Worm (Caenorhabditis elegans) whole organism, mixed stage, embryonic: ENCODE results near the gene K05F1.13.
A peak's percentile ranks its signal among the peaks of the same experiment; 100 is the strongest.

ENCODE experiments used
- M03D4.4 ChIP-seq: sonication (generic microtip); optimal IDR thresholded peaks from 2 replicates; lab custom pipeline; 2017; ENCODE audit warnings: mild to moderate bottlenecking, missing genetic modification characterization, missing compliant biosample characterization
- bed-3 ChIP-seq: fragments of 200-800 bp; sonication (Bioruptor generic); optimal IDR thresholded peaks from 3 replicates; lab custom pipeline; 2018; ENCODE audit warnings: mild to moderate bottlenecking, missing genetic modification characterization, moderate library complexity, missing compliant biosample characterization
- blmp-1 ChIP-seq: fragments of 150-350 bp; optimal IDR thresholded peaks from 2 replicates; lab custom pipeline; 2014; ENCODE audit warnings: missing biosample characterization, missing genetic modification characterization
- ceh-39 ChIP-seq: fragments of 150-350 bp; optimal IDR thresholded peaks from 2 replicates; lab custom pipeline; 2014; ENCODE audit warnings: missing biosample characterization, missing genetic modification characterization
- ceh-43 ChIP-seq: fragments of 200-800 bp; sonication (Bioruptor generic); optimal IDR thresholded peaks from 2 replicates; lab custom pipeline; 2018; ENCODE audit warnings: mild to moderate bottlenecking, missing genetic modification characterization, moderate library complexity, missing compliant biosample characterization
- ceh-83 ChIP-seq: fragments of 200-800 bp; sonication (Bioruptor generic); optimal IDR thresholded peaks from 2 replicates; lab custom pipeline; 2018; ENCODE audit warnings: mild to moderate bottlenecking, missing genetic modification characterization, missing compliant biosample characterization
- ces-1 ChIP-seq: fragments of 150-350 bp; optimal IDR thresholded peaks from 2 replicates; lab custom pipeline; 2014; ENCODE audit warnings: missing biosample characterization, missing genetic modification reagents, missing genetic modification characterization
- cnd-1 ChIP-seq: fragments of 200-800 bp; sonication (Bioruptor generic); optimal IDR thresholded peaks from 2 replicates; lab custom pipeline; 2018; ENCODE audit warnings: mild to moderate bottlenecking, missing genetic modification characterization, missing compliant biosample characterization
- drap-1 ChIP-seq: fragments of 200-800 bp; sonication (Bioruptor generic); optimal IDR thresholded peaks from 3 replicates; lab custom pipeline; 2018; ENCODE audit warnings: mild to moderate bottlenecking, missing genetic modification characterization, missing compliant biosample characterization
- elt-1 ChIP-seq: sonication (generic microtip); optimal IDR thresholded peaks from 2 replicates; lab custom pipeline; 2017; ENCODE audit warnings: missing genetic modification characterization, mild to moderate bottlenecking, missing compliant biosample characterization, antibody characterized with exemption, moderate library complexity, borderline replicate concordance; ENCODE audit not compliant: insufficient read depth
- elt-3 ChIP-seq: fragments of 150-350 bp; optimal IDR thresholded peaks from 2 replicates; lab custom pipeline; 2014; ENCODE audit warnings: missing biosample characterization, missing genetic modification characterization
- flh-1 ChIP-seq: fragments of 200-800 bp; sonication (Bioruptor generic); optimal IDR thresholded peaks from 2 replicates; lab custom pipeline; 2018; ENCODE audit warnings: mild to moderate bottlenecking, missing genetic modification characterization, moderate library complexity, missing compliant biosample characterization
- ham-2 ChIP-seq: fragments of 200-800 bp; sonication (Bioruptor generic); optimal IDR thresholded peaks from 2 replicates; lab custom pipeline; 2018; ENCODE audit warnings: mild to moderate bottlenecking, missing genetic modification characterization, missing compliant biosample characterization
- hlh-1 ChIP-seq: fragments of 150-350 bp; optimal IDR thresholded peaks from 2 replicates; lab custom pipeline; 2014; ENCODE audit warnings: missing biosample characterization, missing genetic modification reagents, missing genetic modification characterization
- lin-13 ChIP-seq: fragments of 150-350 bp; optimal IDR thresholded peaks from 2 replicates; lab custom pipeline; 2014; ENCODE audit warnings: missing biosample characterization, missing genetic modification characterization
- lin-32 ChIP-seq: fragments of 200-800 bp; sonication (Bioruptor generic); optimal IDR thresholded peaks from 2 replicates; lab custom pipeline; 2018; ENCODE audit warnings: mild to moderate bottlenecking, missing genetic modification characterization, missing compliant biosample characterization
- lsy-2 ChIP-seq: fragments of 150-350 bp; optimal IDR thresholded peaks from 2 replicates; lab custom pipeline; 2014; ENCODE audit warnings: missing biosample characterization, missing genetic modification characterization
- mab-5 ChIP-seq: fragments of 150-350 bp; optimal IDR thresholded peaks from 2 replicates; lab custom pipeline; 2014; ENCODE audit warnings: missing biosample characterization, missing genetic modification characterization
- mep-1 ChIP-seq: fragments of 150-350 bp; optimal IDR thresholded peaks from 2 replicates; lab custom pipeline; 2017; ENCODE audit warnings: missing biosample characterization, missing genetic modification reagents, missing genetic modification characterization, inconsistent platforms
- mls-2 ChIP-seq: sonication (generic microtip); optimal IDR thresholded peaks from 2 replicates; lab custom pipeline; 2016; ENCODE audit warnings: mild to moderate bottlenecking, missing genetic modification characterization, moderate library complexity, missing compliant biosample characterization
- nhr-12 ChIP-seq: fragments of 150-350 bp; optimal IDR thresholded peaks from 2 replicates; lab custom pipeline; 2014; ENCODE audit warnings: missing biosample characterization, missing genetic modification characterization
- nhr-2 ChIP-seq: fragments of 150-350 bp; optimal IDR thresholded peaks from 2 replicates; lab custom pipeline; 2014; ENCODE audit warnings: missing biosample characterization, missing genetic modification characterization
- nhr-237 ChIP-seq: fragments of 150-350 bp; optimal IDR thresholded peaks from 2 replicates; lab custom pipeline; 2014; ENCODE audit warnings: missing biosample characterization, missing genetic modification characterization
- nhr-28 ChIP-seq: fragments of 150-350 bp; optimal IDR thresholded peaks from 2 replicates; lab custom pipeline; 2014; ENCODE audit warnings: missing biosample characterization, missing genetic modification characterization
- nhr-76 ChIP-seq: sonication (generic microtip); optimal IDR thresholded peaks from 2 replicates; lab custom pipeline; 2017; ENCODE audit warnings: missing biosample characterization, missing genetic modification characterization
- pha-4 ChIP-seq: fragments of 150-350 bp; optimal IDR thresholded peaks from 2 replicates; lab custom pipeline; 2018; ENCODE audit warnings: missing biosample characterization, missing genetic modification reagents, missing genetic modification characterization
- sem-2 ChIP-seq: fragments of 200-800 bp; sonication (Bioruptor generic); optimal IDR thresholded peaks from 2 replicates; lab custom pipeline; 2018; ENCODE audit warnings: mild to moderate bottlenecking, missing genetic modification characterization, missing compliant biosample characterization
- snpc-4 ChIP-seq: fragments of 150-350 bp; optimal IDR thresholded peaks from 2 replicates; lab custom pipeline; 2014; ENCODE audit warnings: missing biosample characterization, missing genetic modification characterization
- sptf-1 ChIP-seq: sonication (generic microtip); optimal IDR thresholded peaks from 2 replicates; lab custom pipeline; 2017; ENCODE audit warnings: mild to moderate bottlenecking, missing genetic modification characterization, moderate library complexity, missing compliant biosample characterization
- tbx-8 ChIP-seq: fragments of 200-800 bp; sonication (Bioruptor generic); optimal IDR thresholded peaks from 2 replicates; lab custom pipeline; 2018; ENCODE audit warnings: mild to moderate bottlenecking, missing genetic modification characterization, moderate library complexity, missing compliant biosample characterization
- unc-120 ChIP-seq: sonication (generic microtip); optimal IDR thresholded peaks from 2 replicates; lab custom pipeline; 2017; ENCODE audit warnings: missing genetic modification characterization, missing compliant biosample characterization; ENCODE audit not compliant: poor library complexity, severe bottlenecking
- unc-39 ChIP-seq: fragments of 150-350 bp; optimal IDR thresholded peaks from 2 replicates; lab custom pipeline; 2014; ENCODE audit warnings: missing biosample characterization, missing genetic modification characterization
- unc-62 ChIP-seq: fragments of 150-350 bp; optimal IDR thresholded peaks from 2 replicates; lab custom pipeline; 2014; ENCODE audit warnings: missing biosample characterization, missing genetic modification reagents, missing genetic modification characterization
- zip-8 ChIP-seq: fragments of 150-350 bp; optimal IDR thresholded peaks from 2 replicates; lab custom pipeline; 2014; ENCODE audit warnings: missing biosample characterization, missing genetic modification characterization
- ztf-11 ChIP-seq: fragments of 150-350 bp; optimal IDR thresholded peaks from 2 replicates; lab custom pipeline; 2014; ENCODE audit warnings: missing biosample characterization, missing genetic modification characterization

The K05F1.13 gene

DNA sequence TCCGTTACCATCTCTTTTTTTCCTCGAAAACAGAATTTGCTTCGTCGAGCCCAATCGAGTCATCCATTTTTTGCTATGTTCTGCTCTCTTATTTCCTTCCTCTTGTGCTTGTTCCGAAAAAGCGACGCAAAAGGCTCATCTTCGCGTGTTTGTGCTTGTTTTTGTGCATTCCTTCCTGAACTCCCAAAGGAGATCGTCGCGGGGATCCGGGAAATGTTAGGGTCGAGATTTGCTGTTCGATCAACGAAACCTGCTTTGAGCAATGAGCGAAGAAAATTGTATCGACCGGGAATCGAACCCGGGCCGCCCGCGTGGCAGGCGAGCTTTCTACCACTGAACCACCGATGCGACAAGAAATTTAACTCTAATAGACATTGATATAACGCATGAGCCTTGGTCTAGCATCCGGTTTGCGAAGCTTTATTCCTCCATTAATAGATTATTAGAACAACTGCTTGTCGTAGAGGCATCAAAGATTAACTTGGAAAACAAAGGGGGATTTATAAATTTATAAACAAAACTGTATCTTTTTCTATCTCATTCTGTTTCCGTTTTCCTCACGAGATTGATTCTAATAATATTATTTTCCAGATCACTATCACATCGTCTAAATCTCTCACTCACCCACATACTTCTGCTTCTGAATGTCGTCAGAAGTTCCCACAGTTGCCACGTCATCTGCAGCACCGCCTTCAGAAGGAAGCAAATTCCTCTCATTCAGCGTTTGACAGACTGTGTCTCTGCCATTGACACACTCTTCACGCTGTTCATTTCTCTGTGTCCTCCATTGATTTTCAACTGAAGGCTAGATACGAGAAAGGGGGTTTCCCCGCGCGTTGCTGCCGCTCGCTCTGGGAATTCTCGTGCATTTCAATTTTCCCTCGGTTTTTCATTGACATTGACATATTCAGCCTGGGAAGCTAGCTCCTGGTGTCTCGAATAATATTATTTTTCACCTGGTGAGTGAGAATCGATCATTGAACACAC, 6.7 kb upstream of the K05F1.13 start, which contains the start of gene K05F1.6:
K05F1.6 (plus strand) TSS at position 586 of the 987 bp plus-strand sequence.
- TF ChIP-seq sem-2 (GFP tag; lab: Kevin White, UChicago) (peak; percentile 65), hlh-1 (tag; lab: Kevin White, UChicago) (peak; percentile 10), snpc-4 (tag; lab: Kevin White, UChicago) (no peak), mep-1 (tag; lab: Kevin White, UChicago) (no peak), ceh-39 (no peak), elt-1 (tag; lab: Kevin White, UChicago) (no peak), drap-1 (GFP tag; lab: Kevin White, UChicago) (peak; percentile 69), M03D4.4 (tag; lab: Kevin White, UChicago) (peak; percentile 70), zip-8 (tag; lab: Kevin White, UChicago) (no peak), nhr-76 (tag; lab: Kevin White, UChicago) (no peak), flh-1 (GFP tag; lab: Kevin White, UChicago) (peak; percentile 52), ceh-83 (GFP tag; lab: Kevin White, UChicago) (peak; percentile 78), mab-5 (tag; lab: Kevin White, UChicago) (no peak), cnd-1 (peak; percentile 64), ces-1 (GFP tag; lab: Kevin White, UChicago) (no peak), nhr-237 (tag; lab: Kevin White, UChicago) (no peak), mls-2 (tag; lab: Kevin White, UChicago) (peak; percentile 72), unc-120 (tag; lab: Kevin White, UChicago) (peak; percentile 89), unc-62 (GFP tag; lab: Kevin White, UChicago) (no peak), nhr-2 (no peak), bed-3 (GFP tag; lab: Kevin White, UChicago) (peak; percentile 44), sptf-1 (tag; lab: Kevin White, UChicago) (peak; percentile 81), lsy-2 (tag; lab: Kevin White, UChicago) (no peak), unc-39 (tag; lab: Kevin White, UChicago) (no peak), ceh-43 (peak; percentile 10), ztf-11 (tag; lab: Kevin White, UChicago) (no peak), elt-3 (tag; lab: Kevin White, UChicago) (no peak), pha-4 (peak; percentile 16), lin-32 (GFP tag; lab: Kevin White, UChicago) (peak; percentile 45), lin-13 (tag; lab: Kevin White, UChicago) (peak; percentile 12), ham-2 (GFP tag; lab: Kevin White, UChicago) (peak; percentile 76), blmp-1 (tag; lab: Kevin White, UChicago) (no peak), nhr-12 (tag; lab: Kevin White, UChicago) (no peak), tbx-8 (GFP tag; lab: Kevin White, UChicago) (peak; percentile 36), nhr-28 (tag; lab: Kevin White, UChicago) (no peak)
- TF ChIP-seq, all 35 proteins: peak for 17

DNA sequence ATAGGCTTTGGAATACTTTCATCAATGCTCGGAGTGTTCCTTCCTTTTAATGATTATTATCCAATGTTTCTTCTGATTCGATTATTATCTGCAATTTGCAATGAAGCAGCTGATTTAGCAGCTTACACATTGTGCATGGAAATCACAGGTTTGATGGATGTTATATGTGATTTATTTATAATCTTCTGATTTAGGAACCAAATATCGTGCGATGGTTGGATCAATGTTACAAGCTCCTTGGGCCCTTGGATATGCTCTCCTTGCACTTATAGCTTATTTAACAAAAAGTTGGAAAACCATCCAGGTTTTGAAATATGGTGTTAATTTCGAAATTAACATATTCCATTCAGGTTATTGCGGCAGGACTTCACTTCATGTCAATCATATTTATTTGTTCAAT, 3.4 kb upstream of the K05F1.13 start:
- no peak for TF ChIP-seq ztf-11 (tag; lab: Kevin White, UChicago)
- no peak for TF ChIP-seq sptf-1 (tag; lab: Kevin White, UChicago)
- TF ChIP-seq zip-8 (tag; lab: Kevin White, UChicago), result no peak
- no peak for TF ChIP-seq unc-62 (GFP tag; lab: Kevin White, UChicago)
- TF ChIP-seq ceh-39, result no peak
- no peak for TF ChIP-seq pha-4
- TF ChIP-seq flh-1 (GFP tag; lab: Kevin White, UChicago), result no peak
- TF ChIP-seq mab-5 (tag; lab: Kevin White, UChicago), result no peak
- TF ChIP-seq nhr-237 (tag; lab: Kevin White, UChicago), result no peak
- no peak for TF ChIP-seq mep-1 (tag; lab: Kevin White, UChicago)
- no peak for TF ChIP-seq unc-120 (tag; lab: Kevin White, UChicago)
- no peak for TF ChIP-seq cnd-1
- TF ChIP-seq nhr-2, result no peak
- no peak for TF ChIP-seq nhr-12 (tag; lab: Kevin White, UChicago)
- TF ChIP-seq lin-13 (tag; lab: Kevin White, UChicago), result no peak
- TF ChIP-seq nhr-28 (tag; lab: Kevin White, UChicago), result no peak
- TF ChIP-seq unc-39 (tag; lab: Kevin White, UChicago), result no peak
- no peak for TF ChIP-seq M03D4.4 (tag; lab: Kevin White, UChicago)
- TF ChIP-seq nhr-76 (tag; lab: Kevin White, UChicago), result no peak
- no peak for TF ChIP-seq bed-3 (GFP tag; lab: Kevin White, UChicago)
